Worm (Caenorhabditis elegans): ENCODE measurements around the gene pis-1.

Gene pis-1

ce11 chrIV:9766250-9766649, 30.1 kb downstream of the pis-1 start, which contains the start of gene ssp-36 (continued):
- TF ChIP-seq let-526 (GFP tag; IDR thresholded peaks at IDR 0.05) = no peak
- TF ChIP-seq dpl-1 (GFP tag; optimal IDR thresholded peaks at IDR 0.05) = no peak

ce11 chrIV:9762667-9763173, 33.7 kb downstream of the pis-1 start:
- no peak for TF ChIP-seq nfya-1 (tag; optimal IDR thresholded peaks at IDR 0.05; ENCODE audit: borderline replicate concordance, insufficient read depth)
- peak; percentile 12 for TF ChIP-seq nhr-80 (tag; optimal IDR thresholded peaks at IDR 0.05)
- no peak for TF ChIP-seq let-526 (GFP tag; IDR thresholded peaks at IDR 0.05)

ce11 chrIV:9761751-9762150, 34.6 kb downstream of the pis-1 start:
- TF ChIP-seq lsl-1 (GFP tag; optimal IDR thresholded peaks at IDR 0.05) (no peak), Y79H2A.3 (GFP tag; conservative IDR thresholded peaks at IDR 0.05) (no peak), aptf-3 (GFP tag; IDR thresholded peaks at IDR 0.05) (no peak), athp-1 (tag; optimal IDR thresholded peaks at IDR 0.05) (no peak), F57A8.1 (GFP tag; optimal IDR thresholded peaks at IDR 0.05) (no peak), ZK185.1 (tag; optimal IDR thresholded peaks at IDR 0.05; ENCODE audit: poor library complexity, severe bottlenecking) (no peak), snpc-1.3 (tag; optimal IDR thresholded peaks at IDR 0.05; ENCODE audit: insufficient read depth) (no peak), die-1 (tag; optimal IDR thresholded peaks at IDR 0.05) (no peak), lin-54 (GFP tag; optimal IDR thresholded peaks at IDR 0.05) (no peak), madf-8 (GFP tag; conservative IDR thresholded peaks at IDR 0.05) (no peak), madf-6 (GFP tag; IDR thresholded peaks at IDR 0.05) (no peak), Y95B8A.8 (GFP tag; IDR thresholded peaks at IDR 0.05) (no peak), zim-3 (tag; optimal IDR thresholded peaks at IDR 0.05) (no peak), ztf-28 (GFP tag; IDR thresholded peaks at IDR 0.05) (no peak), K11D2.4 (GFP tag; IDR thresholded peaks at IDR 0.05) (no peak), attf-5 (GFP tag; optimal IDR thresholded peaks at IDR 0.05) (no peak), snpc-4 (GFP tag; optimal IDR thresholded peaks at IDR 0.05) (no peak), snpc-4 (tag; optimal IDR thresholded peaks at IDR 0.05) (no peak), sptf-2 (GFP tag; optimal IDR thresholded peaks at IDR 0.05) (no peak), ceh-58 (GFP tag; IDR thresholded peaks at IDR 0.05) (no peak), xnd-1 (tag; optimal IDR thresholded peaks at IDR 0.05) (no peak)

ce11 chrIV:9757425-9757740, 39.0 kb downstream of the pis-1 start, which contains the start of gene nhr-97:
Gene nhr-97 (plus strand): TSS chrIV:9757641.
- no peak for TF ChIP-seq F37B4.10 (GFP tag; IDR thresholded peaks at IDR 0.05)
- TF ChIP-seq unc-62 (GFP tag; optimal IDR thresholded peaks at IDR 0.05) = no peak
- TF ChIP-seq ceh-91 (GFP tag; IDR thresholded peaks at IDR 0.05) = no peak
- TF ChIP-seq tbx-9 (tag; optimal IDR thresholded peaks at IDR 0.05; ENCODE audit: borderline replicate concordance) = no peak
- TF ChIP-seq ztf-26 (tag; optimal IDR thresholded peaks at IDR 0.05) = no peak
- no peak for TF ChIP-seq Y53G8AR.9 (GFP tag; conservative IDR thresholded peaks at IDR 0.05)
- TF ChIP-seq nhr-27 (tag; optimal IDR thresholded peaks at IDR 0.05) = no peak
- no peak for TF ChIP-seq zim-3 (tag; optimal IDR thresholded peaks at IDR 0.05)
- no peak for TF ChIP-seq nhr-90 (tag; optimal IDR thresholded peaks at IDR 0.05)
- no peak for TF ChIP-seq madf-8 (GFP tag; conservative IDR thresholded peaks at IDR 0.05)
- TF ChIP-seq snpc-4 (GFP tag; optimal IDR thresholded peaks at IDR 0.05) = no peak
- TF ChIP-seq snpc-4 (tag; optimal IDR thresholded peaks at IDR 0.05) = no peak
- TF ChIP-seq rpc-1 (optimal IDR thresholded peaks at IDR 0.05) = no peak
- TF ChIP-seq rpc-1 (tag; optimal IDR thresholded peaks at IDR 0.05) = no peak

Measured in whole organism, young adult.